Fruit fly (Drosophila melanogaster): ENCODE results near the gene CG14013.

- TF ChIP-seq fd96Ca (GFP tag; IDR thresholded peaks at IDR 0.05) (no peak), Ets98B (GFP tag; IDR thresholded peaks at IDR 0.05) (no peak), CG14655 (GFP tag; optimal IDR thresholded peaks at IDR 0.05) (no peak), Pif1B (GFP tag; optimal IDR thresholded peaks at IDR 0.05) (no peak), CG34367 (tag; optimal IDR thresholded peaks at IDR 0.05) (no peak), CG15710 (tag; optimal IDR thresholded peaks at IDR 0.05) (no peak), Pif1A (GFP tag; optimal IDR thresholded peaks at IDR 0.05) (no peak)
Observed at dm6 chr2L:5588314-5588713, 34.7 kb upstream of the CG14013 start, which contains the start of gene CG7251.

Data from whole organism, pupa.